Fruit fly (Drosophila melanogaster) whole organism: ENCODE results near the gene SPR.

ENCODE experiments used
- CG8478 ChIP-seq: fragments of >200 bp; optimal IDR thresholded peaks from 2 replicates; lab custom pipeline; 2018; ENCODE audit warnings: inconsistent platforms
- Dll ChIP-seq: fragments of >200 bp; optimal IDR thresholded peaks from 2 replicates; lab custom pipeline; 2017
- EcR ChIP-seq, 2 experiments: fragments of >200 bp; optimal IDR thresholded peaks; 2 replicates each; lab custom pipeline; 2017; ENCODE audit warnings: missing biosample characterization in 2 of 2, missing genetic modification characterization in 2 of 2, missing genetic modification reagents in 2 of 2
- pan ChIP-seq: fragments of >200 bp; optimal IDR thresholded peaks from 2 replicates; lab custom pipeline; 2017
- psq ChIP-seq: fragments of >200 bp; optimal IDR thresholded peaks from 2 replicates; lab custom pipeline; 2017
- usp ChIP-seq: fragments of >200 bp; optimal IDR thresholded peaks from 2 replicates; lab custom pipeline; 2017; ENCODE audit warnings: missing biosample characterization, missing genetic modification characterization, mixed read lengths

DNA sequence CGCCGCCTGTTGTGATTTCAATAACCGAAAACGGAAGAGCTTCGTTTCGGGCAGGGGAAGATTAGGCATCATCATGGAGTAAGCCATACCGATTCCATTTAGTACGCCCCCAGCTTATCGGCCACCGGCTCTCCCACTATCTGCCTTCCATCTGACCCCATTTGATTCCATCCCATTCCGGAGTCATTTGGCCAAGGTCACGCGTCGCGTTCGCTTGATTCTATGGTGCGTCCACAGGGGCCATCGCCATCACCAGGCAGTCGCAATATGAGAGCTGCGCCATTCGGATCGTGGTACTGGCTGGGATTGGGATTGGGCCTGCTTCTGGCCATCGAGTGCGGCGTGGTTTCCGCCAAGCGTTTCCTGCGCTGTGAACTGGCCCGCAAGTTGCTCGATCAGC, 19.2 kb upstream of the SPR start, which contains the start of gene CG16756:
- TF ChIP-seq psq (lab: Kevin White, UChicago) (no peak), Dll (no peak), pan (no peak), usp (GFP tag; lab: Kevin White, UChicago) (no peak), EcR (GFP tag; optimal IDR thresholded peaks at IDR 0.05; lab: Kevin White, UChicago) (no peak), CG8478 (lab: Kevin White, UChicago) (no peak)
